Comparison of ENCODE assay signal across 4 fruit fly cellular contexts in the genomic region with DNA sequence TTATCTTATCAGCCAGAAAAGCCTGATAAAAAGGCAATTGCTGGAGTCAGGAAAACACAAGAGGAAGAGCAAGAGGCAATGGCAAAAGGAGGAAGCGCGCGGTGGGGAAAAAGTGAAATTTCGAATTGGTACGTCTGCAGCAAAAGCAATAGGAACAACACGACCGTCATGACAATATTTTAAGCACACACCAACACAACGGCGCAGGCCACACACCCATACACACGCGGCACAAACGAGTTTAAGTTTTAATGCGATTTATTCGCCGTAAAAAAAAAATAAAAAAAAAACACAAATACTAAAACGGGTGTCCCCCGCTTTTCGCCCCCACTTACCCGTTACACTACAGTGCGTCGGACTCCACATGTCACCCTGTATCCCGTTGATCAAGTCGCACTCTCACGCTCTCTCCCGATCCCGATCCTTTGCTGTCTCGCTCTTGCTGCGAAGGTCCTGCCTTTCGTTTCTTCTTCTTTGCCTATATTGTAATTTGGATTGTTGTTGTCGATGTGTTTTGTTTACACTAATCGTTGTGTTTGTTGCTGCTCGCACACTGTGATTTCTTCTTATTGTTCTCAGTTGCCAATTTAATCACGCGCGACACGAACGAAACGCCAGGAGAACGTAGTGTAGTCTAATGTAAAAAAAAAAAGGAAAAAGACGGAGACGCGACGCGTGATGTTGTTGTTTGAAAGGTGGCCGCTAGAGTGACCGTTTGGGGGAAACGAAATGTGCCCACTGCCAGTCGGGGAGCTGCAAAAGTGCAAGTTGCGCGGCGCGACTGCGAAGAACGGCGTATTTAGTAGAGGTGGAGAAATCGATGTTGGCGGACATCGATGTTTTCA.
TF ChIP-seq lines count a peak whose summit lies in the region.

Rip11 (minus strand) TSS at position 794 of the 845 bp plus-strand sequence.

TF ChIP-seq in whole organism, embryonic, 481 proteins besides CTCF, POLR2A, EP300 and RAD21 (continued from another document and continues in another):
- no peak for TF ChIP-seq CG17912 (GFP tag; optimal IDR thresholded peaks at IDR 0.05; lab: Kevin White, UChicago)
- TF ChIP-seq CG8281 (tag; optimal IDR thresholded peaks at IDR 0.05; lab: Kevin White, UChicago): no peak
- no peak for TF ChIP-seq CG7987 (GFP tag; optimal IDR thresholded peaks at IDR 0.05; lab: Kevin White, UChicago)
- TF ChIP-seq crp (GFP tag; optimal IDR thresholded peaks at IDR 0.05; lab: Kevin White, UChicago): no peak
- no peak for TF ChIP-seq knrl (GFP tag; IDR thresholded peaks at IDR 0.05; lab: Robert Waterston, UW; ENCODE audit: partially characterized antibody)
- TF ChIP-seq stc (GFP tag; IDR thresholded peaks at IDR 0.05; lab: Robert Waterston, UW): peak; percentile 43; the same call in 1 of the 2 replicates
- TF ChIP-seq HLH54F (GFP tag; optimal IDR thresholded peaks at IDR 0.05; lab: Kevin White, UChicago): no peak
- TF ChIP-seq YL-1 (GFP tag; optimal IDR thresholded peaks at IDR 0.05; lab: Kevin White, UChicago): peak; percentile 10
- TF ChIP-seq Max (GFP tag; optimal IDR thresholded peaks at IDR 0.05; lab: Kevin White, UChicago): no peak
- no peak for TF ChIP-seq CG6683 (GFP tag; optimal IDR thresholded peaks at IDR 0.05; lab: Kevin White, UChicago)
- peak; percentile 43; the same call in 1 of the 3 replicates for TF ChIP-seq zfh1 (GFP tag; IDR thresholded peaks at IDR 0.05; lab: Robert Waterston, UW)
- TF ChIP-seq Hr78 (GFP tag; optimal IDR thresholded peaks at IDR 0.05; lab: Kevin White, UChicago): no peak
- TF ChIP-seq CG32767 (GFP tag; IDR thresholded peaks at IDR 0.05; lab: Robert Waterston, UW): 0 out of 2 replicates have a peak, but pooled peaks have one; percentile 11
- 0 out of 3 replicates have a peak, but pooled peaks have one; percentile 8 for TF ChIP-seq CG34224 (GFP tag; IDR thresholded peaks at IDR 0.05; lab: Robert Waterston, UW; ENCODE audit: partially characterized antibody)
- no peak for TF ChIP-seq Dll (GFP tag; IDR thresholded peaks at IDR 0.05; lab: Robert Waterston, UW; ENCODE audit: partially characterized antibody)
- TF ChIP-seq Hand (GFP tag; optimal IDR thresholded peaks at IDR 0.05; lab: Kevin White, UChicago): no peak
- no peak for TF ChIP-seq CG13296 (GFP tag; optimal IDR thresholded peaks at IDR 0.05; lab: Kevin White, UChicago)
- TF ChIP-seq Sry-β (GFP tag; optimal IDR thresholded peaks at IDR 0.05; lab: Kevin White, UChicago): no peak
- TF ChIP-seq Dref (GFP tag; IDR thresholded peaks at IDR 0.05; lab: Robert Waterston, UW): peak; percentile 63
- TF ChIP-seq CG4617 (GFP tag; optimal IDR thresholded peaks at IDR 0.05; lab: Kevin White, UChicago; ENCODE audit: borderline replicate concordance): peak; percentile 14
- TF ChIP-seq Atf-2 (GFP tag; optimal IDR thresholded peaks at IDR 0.05; lab: Kevin White, UChicago): no peak
- TF ChIP-seq crc (GFP tag; optimal IDR thresholded peaks at IDR 0.05; lab: Kevin White, UChicago): no peak
- TF ChIP-seq CG18011 (GFP tag; optimal IDR thresholded peaks at IDR 0.05; lab: Kevin White, UChicago): no peak
- no peak for TF ChIP-seq hb (GFP tag; IDR thresholded peaks at IDR 0.05; lab: Robert Waterston, UW; ENCODE audit: partially characterized antibody)
- no peak for TF ChIP-seq CG9609 (GFP tag; optimal IDR thresholded peaks at IDR 0.05; lab: Kevin White, UChicago)
- no peak for TF ChIP-seq CG13123 (GFP tag; optimal IDR thresholded peaks at IDR 0.05; lab: Kevin White, UChicago)
- TF ChIP-seq prd (optimal IDR thresholded peaks at IDR 0.05; lab: Kevin White, UChicago): no peak
- TF ChIP-seq prd (GFP tag; IDR thresholded peaks at IDR 0.05; lab: Robert Waterston, UW): 0 out of 3 replicates have a peak, but pooled peaks have one; percentile 17
- TF ChIP-seq en (GFP tag; optimal IDR thresholded peaks at IDR 0.05; lab: Kevin White, UChicago): no peak

TF ChIP-seq in whole organism, prepupa, 60 proteins besides CTCF, POLR2A, EP300 and RAD21 (continued from another document and continues in another):
- TF ChIP-seq Hr38 (GFP tag; optimal IDR thresholded peaks at IDR 0.05; lab: Kevin White, UChicago) (peak; percentile 13), OdsH (GFP tag; optimal IDR thresholded peaks at IDR 0.05; lab: Kevin White, UChicago) (no peak), CG9139 (GFP tag; optimal IDR thresholded peaks at IDR 0.05; lab: Kevin White, UChicago) (peak; percentile 80), dsx (GFP tag; optimal IDR thresholded peaks at IDR 0.05; lab: Kevin White, UChicago; ENCODE audit: poor library complexity, severe bottlenecking) (peak; percentile 63), CG32006 (GFP tag; optimal IDR thresholded peaks at IDR 0.05; lab: Kevin White, UChicago) (peak; percentile 66), CG7368 (GFP tag; optimal IDR thresholded peaks at IDR 0.05; lab: Kevin White, UChicago) (peak; percentile 68), CG15336 (GFP tag; IDR thresholded peaks at IDR 0.05; lab: Robert Waterston, UW) (peak; percentile 78), Ets21C (GFP tag; optimal IDR thresholded peaks at IDR 0.05; lab: Kevin White, UChicago) (peak; percentile 42), fd85E (GFP tag; optimal IDR thresholded peaks at IDR 0.05; lab: Kevin White, UChicago) (peak; percentile 59), CG6276 (GFP tag; optimal IDR thresholded peaks at IDR 0.05; lab: Kevin White, UChicago) (no peak), Sox102F (GFP tag; optimal IDR thresholded peaks at IDR 0.05; lab: Kevin White, UChicago) (peak; percentile 69), eg (GFP tag; IDR thresholded peaks at IDR 0.05; lab: Robert Waterston, UW) (peak; percentile 93), Sox14 (GFP tag; optimal IDR thresholded peaks at IDR 0.05; lab: Kevin White, UChicago) (peak; percentile 56), Eip93F (GFP tag; optimal IDR thresholded peaks at IDR 0.05; lab: Kevin White, UChicago) (peak; percentile 37), Smox (GFP tag; optimal IDR thresholded peaks at IDR 0.05; lab: Kevin White, UChicago) (peak; percentile 69), spab (GFP tag; optimal IDR thresholded peaks at IDR 0.05; lab: Kevin White, UChicago) (peak; percentile 73), achi (GFP tag; optimal IDR thresholded peaks at IDR 0.05; lab: Kevin White, UChicago) (peak; percentile 71), Eip78C (GFP tag; lab: Kevin White, UChicago) (peak; percentile 93), esn (GFP tag; optimal IDR thresholded peaks at IDR 0.05; lab: Kevin White, UChicago) (peak; percentile 79), vri (GFP tag; optimal IDR thresholded peaks at IDR 0.05; lab: Kevin White, UChicago) (peak; percentile 61), CG11294 (GFP tag; IDR thresholded peaks at IDR 0.05; lab: Robert Waterston, UW) (no peak), Lpt (GFP tag; optimal IDR thresholded peaks at IDR 0.05; lab: Kevin White, UChicago) (peak; percentile 89), fd59A (GFP tag; optimal IDR thresholded peaks at IDR 0.05; lab: Kevin White, UChicago) (peak; percentile 53), CG4318 (GFP tag; optimal IDR thresholded peaks at IDR 0.05; lab: Kevin White, UChicago) (no peak), CG1621 (tag; optimal IDR thresholded peaks at IDR 0.05; lab: Kevin White, UChicago) (peak; percentile 73), net (GFP tag; optimal IDR thresholded peaks at IDR 0.05; lab: Kevin White, UChicago) (peak; percentile 82), CG8632 (GFP tag; optimal IDR thresholded peaks at IDR 0.05; lab: Kevin White, UChicago) (peak; percentile 71), dac (GFP tag; optimal IDR thresholded peaks at IDR 0.05; lab: Kevin White, UChicago) (peak; percentile 70), acj6 (GFP tag; optimal IDR thresholded peaks at IDR 0.05; lab: Kevin White, UChicago) (peak; percentile 59), CG8319 (GFP tag; optimal IDR thresholded peaks at IDR 0.05; lab: Kevin White, UChicago) (no peak), CG34406 (GFP tag; optimal IDR thresholded peaks at IDR 0.05; lab: Kevin White, UChicago) (peak; percentile 61)

TF ChIP-seq in whole organism, pupa, 21 proteins besides CTCF, POLR2A, EP300 and RAD21 (continued from another document):
- peak; percentile 87 for TF ChIP-seq CG13204 (GFP tag; optimal IDR thresholded peaks at IDR 0.05; lab: Kevin White, UChicago)
- TF ChIP-seq CG15710 (tag; optimal IDR thresholded peaks at IDR 0.05; lab: Kevin White, UChicago): peak; percentile 67
- TF ChIP-seq CG8159 (tag; optimal IDR thresholded peaks at IDR 0.05; lab: Kevin White, UChicago): peak; percentile 65

TF ChIP-seq in whole organism, wandering third instar larva, 38 proteins besides CTCF, POLR2A, EP300 and RAD21 (continued from another document):
- no peak for TF ChIP-seq Mio (GFP tag; optimal IDR thresholded peaks at IDR 0.05; lab: Kevin White, UChicago)
- peak; percentile 58 for TF ChIP-seq Hr83 (GFP tag; optimal IDR thresholded peaks at IDR 0.05; lab: Kevin White, UChicago; ENCODE audit: poor library complexity, severe bottlenecking)
- no peak for TF ChIP-seq Hnf4 (GFP tag; optimal IDR thresholded peaks at IDR 0.05; lab: Kevin White, UChicago)
- TF ChIP-seq lola (GFP tag; optimal IDR thresholded peaks at IDR 0.05; lab: Kevin White, UChicago): no peak
- TF ChIP-seq CrebA (GFP tag; optimal IDR thresholded peaks at IDR 0.05; lab: Kevin White, UChicago; ENCODE audit: borderline replicate concordance): no peak
- no peak for TF ChIP-seq dmrt93B (GFP tag; optimal IDR thresholded peaks at IDR 0.05; lab: Kevin White, UChicago)
- peak; percentile 77 for TF ChIP-seq br (GFP tag; optimal IDR thresholded peaks at IDR 0.05; lab: Kevin White, UChicago)
- no peak for TF ChIP-seq GATAd (GFP tag; optimal IDR thresholded peaks at IDR 0.05; lab: Kevin White, UChicago)
- peak; percentile 58 for TF ChIP-seq woc (GFP tag; optimal IDR thresholded peaks at IDR 0.05; lab: Kevin White, UChicago)
- no peak for TF ChIP-seq Vsx2 (GFP tag; optimal IDR thresholded peaks at IDR 0.05; lab: Kevin White, UChicago; ENCODE audit: partially characterized antibody)
- TF ChIP-seq brk (GFP tag; optimal IDR thresholded peaks at IDR 0.05; lab: Kevin White, UChicago): no peak
- TF ChIP-seq sv (GFP tag; optimal IDR thresholded peaks at IDR 0.05; lab: Kevin White, UChicago): peak; percentile 45
- TF ChIP-seq N (GFP tag; optimal IDR thresholded peaks at IDR 0.05; lab: Kevin White, UChicago): no peak
- peak; percentile 14 for TF ChIP-seq CG9705 (GFP tag; optimal IDR thresholded peaks at IDR 0.05; lab: Kevin White, UChicago)
- peak; percentile 76 for TF ChIP-seq ey (GFP tag; optimal IDR thresholded peaks at IDR 0.05; lab: Kevin White, UChicago)
- no peak for TF ChIP-seq pan (optimal IDR thresholded peaks at IDR 0.05; lab: Kevin White, UChicago)
- peak; percentile 74 for TF ChIP-seq OdsH (GFP tag; optimal IDR thresholded peaks at IDR 0.05; lab: Kevin White, UChicago)
- TF ChIP-seq h (GFP tag; optimal IDR thresholded peaks at IDR 0.05; lab: Kevin White, UChicago): peak; percentile 79
- TF ChIP-seq Hr78 (GFP tag; optimal IDR thresholded peaks at IDR 0.05; lab: Kevin White, UChicago): no peak
TF ChIP-seq in whole organism, wandering third instar larva: peak in this region for 19.
